Worm (Caenorhabditis elegans) whole organism, early embryonic: Measurements from ENCODE around the gene cyp-34A7.

Source experiments
- B0310.2 ChIP-seq: sonication (generic microtip); optimal IDR thresholded peaks from 2 replicates; lab custom pipeline; 2016; ENCODE audit warnings: mild to moderate bottlenecking, missing genetic modification characterization, missing compliant biosample characterization
- F13C5.2 ChIP-seq: sonication (generic microtip); optimal IDR thresholded peaks from 2 replicates; lab custom pipeline; 2017; ENCODE audit warnings: mild to moderate bottlenecking, missing genetic modification characterization, inconsistent platforms, missing compliant biosample characterization
- aly-1 ChIP-seq: sonication (generic microtip); optimal IDR thresholded peaks from 2 replicates; lab custom pipeline; 2016; ENCODE audit warnings: missing genetic modification characterization, missing compliant biosample characterization
- ama-1 ChIP-seq: fragments of 150-350 bp; optimal IDR thresholded peaks from 2 replicates; lab custom pipeline; 2014
- ceh-13 ChIP-seq: fragments of 200-800 bp; sonication (Bioruptor generic); optimal IDR thresholded peaks from 2 replicates; lab custom pipeline; 2018; ENCODE audit warnings: mild to moderate bottlenecking, missing genetic modification characterization, missing compliant biosample characterization
- ceh-36 ChIP-seq: sonication (generic microtip); optimal IDR thresholded peaks from 2 replicates; lab custom pipeline; 2016; ENCODE audit warnings: missing genetic modification characterization, inconsistent platforms, missing compliant biosample characterization
- ets-7 ChIP-seq: sonication (generic microtip); optimal IDR thresholded peaks from 2 replicates; lab custom pipeline; 2016; ENCODE audit warnings: missing genotype, missing genetic modification characterization, missing compliant biosample characterization
- flt-1 ChIP-seq: fragments of 200-800 bp; sonication (Bioruptor generic); IDR thresholded peaks from 2 replicates; pipeline ENCODE4 v1.3.6; 2022; ENCODE audit warnings: missing genetic modification characterization, missing compliant biosample characterization
- hmbx-1 ChIP-seq: sonication (generic microtip); optimal IDR thresholded peaks from 2 replicates; lab custom pipeline; 2016; ENCODE audit warnings: mild to moderate bottlenecking, missing genetic modification characterization, missing compliant biosample characterization
- hmg-4 ChIP-seq: fragments of 200-800 bp; sonication (Bioruptor generic); optimal IDR thresholded peaks from 2 replicates; lab custom pipeline; 2018; ENCODE audit warnings: mild to moderate bottlenecking, missing genetic modification characterization, missing compliant biosample characterization
- hnd-1 ChIP-seq: sonication (generic microtip); optimal IDR thresholded peaks from 2 replicates; lab custom pipeline; 2016; ENCODE audit warnings: missing genetic modification characterization, missing compliant biosample characterization
- pes-1 ChIP-seq: fragments of 200-800 bp; sonication (Bioruptor generic); IDR thresholded peaks from 2 replicates; pipeline ENCODE4 v1.3.6; 2022; ENCODE audit warnings: missing genetic modification reagents, missing genetic modification characterization, missing compliant biosample characterization
- scrt-1 ChIP-seq: fragments of 200-800 bp; sonication (Bioruptor generic); IDR thresholded peaks from 2 replicates; pipeline ENCODE4 v1.3.6; 2022; ENCODE audit warnings: missing genetic modification characterization, missing compliant biosample characterization
- sea-1 ChIP-seq: fragments of 200-800 bp; sonication (Bioruptor generic); conservative IDR thresholded peaks from 2 replicates; pipeline ENCODE4 v1.3.6; 2022; ENCODE audit warnings: missing genetic modification characterization, missing compliant biosample characterization
- tbx-11 ChIP-seq: fragments of 200-800 bp; sonication (Bioruptor generic); IDR thresholded peaks from 2 replicates; pipeline ENCODE4 v1.3.6; 2022; ENCODE audit warnings: missing genetic modification characterization, missing compliant biosample characterization
- tbx-37 ChIP-seq: fragments of 200-800 bp; sonication (Bioruptor generic); conservative IDR thresholded peaks from 2 replicates; pipeline ENCODE4 v1.3.6; 2022; ENCODE audit warnings: missing genetic modification reagents, missing genetic modification characterization, missing compliant biosample characterization
- tra-4 ChIP-seq: sonication (generic microtip); optimal IDR thresholded peaks from 2 replicates; lab custom pipeline; 2017; ENCODE audit warnings: missing genetic modification characterization, missing compliant biosample characterization

Gene cyp-34A7

DNA sequence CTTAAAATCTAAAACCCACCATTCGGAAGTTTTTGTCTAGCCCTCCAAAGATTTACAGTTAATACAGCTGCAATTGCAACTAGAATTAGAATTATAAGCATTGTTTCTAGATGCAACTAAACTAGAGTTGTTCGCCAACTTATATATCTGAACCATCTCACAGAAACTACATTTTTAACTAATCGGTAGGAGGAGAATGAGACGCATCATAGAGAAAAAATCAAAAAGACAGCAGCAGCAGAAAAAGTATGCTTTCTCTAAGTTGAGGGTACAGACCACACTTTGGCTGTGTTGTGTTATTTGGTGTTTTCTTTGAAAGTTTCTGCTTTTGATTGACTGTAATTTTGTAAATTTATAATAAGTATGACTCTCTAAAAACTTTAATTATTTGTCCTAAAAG, at the start of gene cyp-34A7:
Gene cyp-34A7, minus strand, starts transcription at position 101 of the 400 bp plus-strand sequence.
- TF ChIP-seq tbx-37 (GFP tag; lab: Robert Waterston, UW) (no peak), ceh-36 (tag; lab: Kevin White, UChicago) (no peak), hmg-4 (no peak), F13C5.2 (tag; lab: Kevin White, UChicago) (no peak)

DNA sequence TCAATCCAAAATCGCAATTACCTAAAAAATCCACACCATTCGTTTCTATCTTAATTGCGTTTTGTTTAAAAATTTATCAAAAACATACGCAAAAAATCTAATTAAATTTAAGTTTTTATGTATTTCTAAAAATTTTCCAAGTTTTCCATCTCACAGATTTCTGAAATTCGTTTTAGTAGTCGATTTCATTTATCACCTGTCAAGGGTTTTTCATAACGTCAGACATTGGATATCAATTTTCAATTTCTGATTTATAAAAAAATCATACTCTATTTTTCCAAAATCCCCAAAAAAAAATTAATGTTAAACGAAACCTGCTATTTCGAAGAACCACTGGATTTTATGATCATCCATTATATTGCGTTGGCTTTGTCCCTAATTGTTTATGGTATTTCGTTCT, 46.6 kb upstream of the cyp-34A7 start, which contains the start of gene srh-4:
Gene srh-4, plus strand, starts transcription at position 301 of the 400 bp plus-strand sequence.
- no peak for TF ChIP-seq tra-4
- TF ChIP-seq ets-7 (tag; lab: Kevin White, UChicago) = no peak
- no peak for TF ChIP-seq B0310.2
- no peak for TF ChIP-seq ama-1
- no peak for TF ChIP-seq F13C5.2 (tag; lab: Kevin White, UChicago)
- TF ChIP-seq tbx-37 (GFP tag; lab: Robert Waterston, UW) = no peak
- TF ChIP-seq pes-1 (GFP tag; lab: Robert Waterston, UW) = no peak
- no peak for TF ChIP-seq tbx-11 (GFP tag; lab: Robert Waterston, UW)
- no peak for TF ChIP-seq scrt-1 (GFP tag; lab: Robert Waterston, UW)
- no peak for TF ChIP-seq aly-1 (tag; lab: Kevin White, UChicago)
- no peak for TF ChIP-seq hnd-1 (tag; lab: Kevin White, UChicago)
- TF ChIP-seq hmg-4 = no peak

- TF ChIP-seq hmbx-1 = no peak
Observed at ce11 chrV:4007927-4008326, 44.3 kb upstream of the cyp-34A7 start, which contains the start of gene srh-7. Gene srh-7 (plus strand): TSS chrV:4008227.

ce11 chrV:4005219-4005618, 41.6 kb upstream of the cyp-34A7 start, which contains the start of gene srh-8:
Gene srh-8 (plus strand): TSS chrV:4005519.
- TF ChIP-seq pes-1 (GFP tag; lab: Robert Waterston, UW) = no peak
- TF ChIP-seq B0310.2 = no peak
- no peak for TF ChIP-seq sea-1 (GFP tag; lab: Robert Waterston, UW)
- TF ChIP-seq ceh-36 (tag; lab: Kevin White, UChicago) = no peak
- no peak for TF ChIP-seq F13C5.2 (tag; lab: Kevin White, UChicago)
- TF ChIP-seq tbx-37 (GFP tag; lab: Robert Waterston, UW) = no peak
- no peak for TF ChIP-seq hmbx-1
- no peak for TF ChIP-seq tra-4
- no peak for TF ChIP-seq aly-1 (tag; lab: Kevin White, UChicago)
- no peak for TF ChIP-seq tbx-11 (GFP tag; lab: Robert Waterston, UW)
- TF ChIP-seq ceh-13 (GFP tag; lab: Kevin White, UChicago) = no peak
- TF ChIP-seq hnd-1 (tag; lab: Kevin White, UChicago) = no peak
- no peak for TF ChIP-seq scrt-1 (GFP tag; lab: Robert Waterston, UW)
- no peak for TF ChIP-seq flt-1 (GFP tag; lab: Robert Waterston, UW)
- no peak for TF ChIP-seq ama-1
- no peak for TF ChIP-seq hmg-4
- no peak for TF ChIP-seq ets-7 (tag; lab: Kevin White, UChicago)

- no peak for TF ChIP-seq tbx-11 (GFP tag; lab: Robert Waterston, UW)
- TF ChIP-seq tra-4 = no peak
- TF ChIP-seq aly-1 (tag; lab: Kevin White, UChicago) = no peak
- TF ChIP-seq scrt-1 (GFP tag; lab: Robert Waterston, UW) = no peak
Observed at ce11 chrV:4004577-4004976, 41.0 kb upstream of the cyp-34A7 start.

- TF ChIP-seq sea-1 (GFP tag; lab: Robert Waterston, UW) = no peak
- no peak for TF ChIP-seq tbx-37 (GFP tag; lab: Robert Waterston, UW)
- TF ChIP-seq ceh-36 (tag; lab: Kevin White, UChicago) = no peak
- TF ChIP-seq F13C5.2 (tag; lab: Kevin White, UChicago) = no peak
Observed at ce11 chrV:3995838-3996237, 32.2 kb upstream of the cyp-34A7 start, which contains the start of gene srx-62. Gene srx-62 (minus strand): TSS chrV:3995938.

- no peak for TF ChIP-seq B0310.2
- TF ChIP-seq ets-7 (tag; lab: Kevin White, UChicago) = no peak
- no peak for TF ChIP-seq F13C5.2 (tag; lab: Kevin White, UChicago)
- no peak for TF ChIP-seq tra-4
- TF ChIP-seq aly-1 (tag; lab: Kevin White, UChicago) = no peak
- no peak for TF ChIP-seq pes-1 (GFP tag; lab: Robert Waterston, UW)
- TF ChIP-seq sea-1 (GFP tag; lab: Robert Waterston, UW) = no peak
- TF ChIP-seq tbx-37 (GFP tag; lab: Robert Waterston, UW) = no peak
- no peak for TF ChIP-seq hnd-1 (tag; lab: Kevin White, UChicago)
- no peak for TF ChIP-seq hmbx-1
- TF ChIP-seq ama-1 = no peak
- no peak for TF ChIP-seq scrt-1 (GFP tag; lab: Robert Waterston, UW)
- TF ChIP-seq flt-1 (GFP tag; lab: Robert Waterston, UW) = no peak
Observed at ce11 chrV:3994048-3994447, 30.4 kb upstream of the cyp-34A7 start, which contains the start of gene K09D9.9. Gene K09D9.9 (minus strand): TSS chrV:3994148.

DNA sequence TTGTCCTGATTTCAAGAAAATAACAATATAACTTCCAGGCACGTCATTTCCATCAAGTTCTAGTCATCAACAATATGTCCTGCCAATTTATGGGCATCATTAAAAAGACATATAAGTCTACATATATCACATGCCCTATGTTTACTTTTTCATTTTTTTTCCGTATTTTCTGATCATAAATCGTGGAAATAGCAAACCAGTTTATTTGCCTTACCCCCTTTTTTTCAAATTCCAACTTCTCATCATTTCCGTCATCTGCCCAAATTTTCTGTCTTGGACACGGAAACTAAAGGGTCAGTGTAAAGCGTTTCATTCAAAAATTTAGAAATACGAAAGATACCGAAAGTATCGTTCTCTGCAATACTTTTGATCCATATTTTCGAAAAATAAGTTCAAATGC, 28.7 kb upstream of the cyp-34A7 start:
- no peak for TF ChIP-seq tbx-37 (GFP tag; lab: Robert Waterston, UW)
- TF ChIP-seq flt-1 (GFP tag; lab: Robert Waterston, UW) = no peak
- no peak for TF ChIP-seq tra-4
- TF ChIP-seq sea-1 (GFP tag; lab: Robert Waterston, UW) = no peak
- TF ChIP-seq tbx-11 (GFP tag; lab: Robert Waterston, UW) = no peak
- no peak for TF ChIP-seq F13C5.2 (tag; lab: Kevin White, UChicago)
- TF ChIP-seq ama-1 = no peak
- no peak for TF ChIP-seq aly-1 (tag; lab: Kevin White, UChicago)
- no peak for TF ChIP-seq ets-7 (tag; lab: Kevin White, UChicago)
- TF ChIP-seq pes-1 (GFP tag; lab: Robert Waterston, UW) = no peak
- no peak for TF ChIP-seq hmbx-1
